Fruit fly (Drosophila melanogaster): ENCODE results near the gene Cpr92A.

DNA sequence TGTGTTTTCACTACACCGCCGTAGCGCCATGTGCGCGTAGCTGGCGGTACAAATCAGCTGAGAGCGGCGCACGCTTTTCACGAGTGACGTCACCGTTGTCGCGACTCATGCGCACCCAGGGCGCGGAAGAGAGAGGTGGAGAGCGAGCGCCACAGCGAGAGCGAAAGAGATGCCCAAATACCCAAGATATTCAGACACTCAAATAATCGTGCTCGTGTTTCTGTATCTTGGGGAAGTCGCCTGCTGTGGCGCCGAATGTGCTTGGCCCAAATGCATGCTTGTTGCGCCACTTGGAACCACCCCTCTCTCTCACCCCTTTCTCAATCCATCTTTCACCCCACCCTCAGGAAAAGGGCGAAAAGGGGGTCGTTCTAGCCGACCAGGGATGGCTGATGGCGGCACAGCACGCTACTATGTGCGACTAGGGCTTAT lies 33.9 kb upstream of the Cpr92A start, which contains the start of gene CG6231:
- TF ChIP-seq h (GFP tag; optimal IDR thresholded peaks at IDR 0.05) = peak; percentile 34
- no peak for TF ChIP-seq rgr (GFP tag; optimal IDR thresholded peaks at IDR 0.05)
- TF ChIP-seq pan (optimal IDR thresholded peaks at IDR 0.05) = no peak
- TF ChIP-seq dsf (GFP tag; optimal IDR thresholded peaks at IDR 0.05; ENCODE audit: borderline replicate concordance) = no peak
